Worm (Caenorhabditis elegans) whole organism, young adult: ENCODE data around the gene F45E1.1.

ENCODE experiments used
- T07F8.4 ChIP-seq: sonication (generic microtip); optimal IDR thresholded peaks from 2 replicates; lab custom pipeline; 2016; ENCODE audit warnings: mild to moderate bottlenecking, missing genetic modification characterization, moderate library complexity, missing compliant biosample characterization
- Y53F4B.3 ChIP-seq: fragments of 200-800 bp; sonication (Bioruptor generic); IDR thresholded peaks from 2 replicates; pipeline ENCODE4 v1.3.6; 2022; ENCODE audit warnings: missing genetic modification reagents, missing genetic modification characterization, missing compliant biosample characterization
- ama-1 ChIP-seq, 3 experiments: fragments of 150-350 bp in 1 of 3; sonication (generic microtip) in 2 of 3; optimal IDR thresholded peaks; 2 replicates each; lab custom pipeline; 2014 to 2018; ENCODE audit warnings: missing biosample characterization in 2 of 3, missing genetic modification characterization in 2 of 3, missing genetic modification reagents in 2 of 3
- aptf-3 ChIP-seq: fragments of 200-800 bp; sonication (Bioruptor generic); IDR thresholded peaks from 2 replicates; pipeline ENCODE4 v1.3.6; 2022; ENCODE audit warnings: missing genetic modification characterization, missing compliant biosample characterization
- hmg-20 ChIP-seq: fragments of 200-800 bp; sonication (Bioruptor generic); IDR thresholded peaks from 2 replicates; pipeline ENCODE4 v1.3.6; 2022; ENCODE audit warnings: missing genetic modification reagents, missing genetic modification characterization, missing compliant biosample characterization
- nhr-120 ChIP-seq: fragments of 200-800 bp; sonication (Bioruptor generic); IDR thresholded peaks from 2 replicates; pipeline ENCODE4 v1.3.6; 2022; ENCODE audit warnings: missing genetic modification characterization, missing compliant biosample characterization
- nhr-179 ChIP-seq: sonication (generic microtip); optimal IDR thresholded peaks from 2 replicates; lab custom pipeline; 2016; ENCODE audit warnings: mild to moderate bottlenecking, missing genetic modification characterization, missing compliant biosample characterization
- tbx-9 ChIP-seq: sonication (generic microtip); optimal IDR thresholded peaks from 2 replicates; lab custom pipeline; 2016; ENCODE audit warnings: borderline replicate concordance, missing genetic modification characterization, inconsistent platforms, missing compliant biosample characterization
- unc-130 ChIP-seq: sonication (generic microtip); optimal IDR thresholded peaks from 2 replicates; lab custom pipeline; 2016; ENCODE audit warnings: missing genetic modification reagents, missing genetic modification characterization, missing compliant biosample characterization
- unc-62 ChIP-seq: fragments of 150-350 bp; optimal IDR thresholded peaks from 2 replicates; lab custom pipeline; 2014; ENCODE audit warnings: missing biosample characterization, missing genetic modification reagents, missing genetic modification characterization
- ztf-22 ChIP-seq: fragments of 200-800 bp; sonication (Bioruptor generic); optimal IDR thresholded peaks from 2 replicates; lab custom pipeline; 2018; ENCODE audit warnings: mild to moderate bottlenecking, missing genetic modification characterization, moderate library complexity, missing compliant biosample characterization
- ztf-25 ChIP-seq: fragments of 200-800 bp; sonication (Bioruptor generic); IDR thresholded peaks from 2 replicates; pipeline ENCODE4 v1.3.6; 2022; ENCODE audit warnings: missing genetic modification reagents, missing genetic modification characterization, missing compliant biosample characterization

DNA sequence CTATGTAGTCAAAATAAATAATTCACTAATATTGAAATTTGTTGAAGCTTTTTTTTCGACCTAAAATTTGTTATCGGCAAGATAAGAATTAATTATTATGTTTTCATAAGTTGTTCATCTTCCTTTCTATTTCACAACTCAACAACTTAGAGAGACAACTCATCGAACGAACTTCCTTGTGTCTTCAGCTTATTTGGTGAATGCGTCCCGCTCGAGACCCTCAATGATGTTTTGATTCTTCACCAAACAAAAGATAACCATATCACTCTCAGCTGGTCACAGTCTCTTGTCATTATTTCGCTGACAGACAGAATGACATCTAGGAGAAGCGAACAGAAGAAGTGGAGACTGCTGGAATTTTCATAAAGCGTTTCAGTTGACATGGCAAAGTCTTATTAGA, 18.7 kb upstream of the F45E1.1 start:
- no peak for TF ChIP-seq ztf-25 (GFP tag; lab: Robert Waterston, UW)
- TF ChIP-seq T07F8.4 (tag; lab: Kevin White, UChicago), result no peak
- TF ChIP-seq hmg-20 (GFP tag; lab: Robert Waterston, UW), result no peak
- no peak for TF ChIP-seq unc-62 (GFP tag; lab: Kevin White, UChicago)
- TF ChIP-seq ama-1 (optimal IDR thresholded peaks at IDR 0.05; lab: Kevin White, UChicago), result no peak
- TF ChIP-seq ama-1 (GFP tag; optimal IDR thresholded peaks at IDR 0.05; lab: Kevin White, UChicago), result no peak
- TF ChIP-seq Y53F4B.3 (GFP tag; lab: Robert Waterston, UW), result no peak
- TF ChIP-seq aptf-3 (GFP tag; lab: Robert Waterston, UW), result no peak
- TF ChIP-seq nhr-120 (GFP tag; lab: Robert Waterston, UW), result no peak
- TF ChIP-seq tbx-9 (tag; lab: Kevin White, UChicago), result no peak
- TF ChIP-seq unc-130 (GFP tag; lab: Kevin White, UChicago), result no peak
- no peak for TF ChIP-seq ztf-22
- TF ChIP-seq nhr-179, result no peak
